Fruit fly (Drosophila melanogaster) whole organism: ENCODE measurements around the gene CG12011.

Source experiments
- CG8478 ChIP-seq: fragments of >200 bp; optimal IDR thresholded peaks from 2 replicates; lab custom pipeline; 2018; ENCODE audit warnings: inconsistent platforms
- Dll ChIP-seq: fragments of >200 bp; optimal IDR thresholded peaks from 2 replicates; lab custom pipeline; 2017
- EcR ChIP-seq, 2 experiments: fragments of >200 bp; optimal IDR thresholded peaks; 2 replicates each; lab custom pipeline; 2017; ENCODE audit warnings: missing biosample characterization in 2 of 2, missing genetic modification characterization in 2 of 2, missing genetic modification reagents in 2 of 2
- pan ChIP-seq: fragments of >200 bp; optimal IDR thresholded peaks from 2 replicates; lab custom pipeline; 2017
- psq ChIP-seq: fragments of >200 bp; optimal IDR thresholded peaks from 2 replicates; lab custom pipeline; 2017
- usp ChIP-seq: fragments of >200 bp; optimal IDR thresholded peaks from 2 replicates; lab custom pipeline; 2017; ENCODE audit warnings: missing biosample characterization, missing genetic modification characterization, mixed read lengths

DNA sequence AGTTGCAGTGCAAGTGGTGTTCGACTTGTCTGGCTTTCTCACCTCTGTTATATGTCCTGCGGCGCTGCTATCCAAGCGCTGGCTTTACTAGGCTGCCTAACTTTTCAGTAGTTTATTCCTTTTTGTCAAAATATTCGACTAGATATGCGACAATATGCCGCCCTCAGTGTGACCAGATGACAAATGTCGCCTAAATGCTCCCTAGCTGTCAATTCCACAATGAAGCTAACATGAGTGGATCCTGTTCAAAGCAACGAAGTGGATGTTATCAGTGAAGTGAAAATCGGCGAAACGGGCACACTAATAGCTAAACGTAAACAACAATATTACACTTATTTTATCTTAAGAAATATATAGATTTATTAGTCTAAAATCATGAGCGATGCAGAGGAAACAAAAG lies 29.5 kb upstream of the CG12011 start, which contains the start of the genes Srrm234 and CG7974:
- TF ChIP-seq Dll (lab: Kevin White, UChicago) (no peak), CG8478 (lab: Kevin White, UChicago) (no peak), pan (no peak), EcR (GFP tag; optimal IDR thresholded peaks at IDR 0.05; lab: Kevin White, UChicago) (no peak), psq (lab: Kevin White, UChicago) (no peak), usp (no peak)
